Fruit fly (Drosophila melanogaster) whole organism, embryonic: ENCODE results near the gene iav.
A peak's percentile ranks its signal among the peaks of the same experiment; 100 is the strongest.

Source experiments
- Asciz ChIP-seq: fragments of 200-800 bp; sonication (Bioruptor generic); optimal IDR thresholded peaks from 2 replicates; lab custom pipeline; 2017; ENCODE audit warnings: missing biosample characterization, mild to moderate bottlenecking, missing genetic modification characterization, missing genetic modification reagents
- CG10321 ChIP-seq: fragments of 200-800 bp; sonication (Bioruptor generic); IDR thresholded peaks from 2 replicates; pipeline ENCODE4 v1.3.6; 2022; ENCODE audit warnings: missing biosample characterization, missing genetic modification characterization
- CG10431 ChIP-seq: fragments of 200-800 bp; sonication (Bioruptor generic); optimal IDR thresholded peaks from 3 replicates; lab custom pipeline; 2018; ENCODE audit warnings: missing biosample characterization, mild to moderate bottlenecking, missing genetic modification characterization
- CG11398 ChIP-seq: fragments of 200-800 bp; sonication (Bioruptor generic); optimal IDR thresholded peaks from 2 replicates; lab custom pipeline; 2016; ENCODE audit warnings: missing biosample characterization, missing genetic modification characterization
- CG11456 ChIP-seq: fragments of 200-800 bp; sonication (Bioruptor generic); IDR thresholded peaks from 3 replicates; pipeline ENCODE4 v1.3.6; 2022; ENCODE audit warnings: missing biosample characterization, missing genetic modification characterization
- CG12659 ChIP-seq: fragments of 200-800 bp; sonication (Bioruptor generic); optimal IDR thresholded peaks from 3 replicates; lab custom pipeline; 2017; ENCODE audit warnings: mild to moderate bottlenecking, missing biosample characterization, missing genetic modification reagents, missing genetic modification characterization
- CG12942 ChIP-seq: fragments of 200-800 bp; sonication (Bioruptor generic); optimal IDR thresholded peaks from 3 replicates; lab custom pipeline; 2016; ENCODE audit warnings: missing biosample characterization, missing genetic modification characterization
- CG13624 ChIP-seq: fragments of 200-800 bp; sonication (Bioruptor generic); optimal IDR thresholded peaks from 2 replicates; lab custom pipeline; 2016; ENCODE audit warnings: missing biosample characterization, missing genetic modification characterization
- CG14667 ChIP-seq: fragments of 200-800 bp; sonication (Bioruptor generic); IDR thresholded peaks from 2 replicates; pipeline ENCODE4 v1.3.6; 2022; ENCODE audit warnings: missing biosample characterization, missing genetic modification characterization
- CG15011 ChIP-seq: fragments of 200-800 bp; sonication (Bioruptor generic); optimal IDR thresholded peaks from 3 replicates; lab custom pipeline; 2018; ENCODE audit warnings: missing biosample characterization, mild to moderate bottlenecking, missing genetic modification characterization
- CG15269 ChIP-seq: fragments of 200-800 bp; sonication (Bioruptor generic); optimal IDR thresholded peaks from 2 replicates; lab custom pipeline; 2018; ENCODE audit warnings: missing biosample characterization, mild to moderate bottlenecking, missing genetic modification characterization, moderate library complexity
- CG16779 ChIP-seq: fragments of 200-800 bp; sonication (Bioruptor generic); IDR thresholded peaks from 2 replicates; pipeline ENCODE4 v1.3.6; 2022; ENCODE audit warnings: missing biosample characterization, missing genetic modification characterization
- CG18262 ChIP-seq: fragments of 200-800 bp; optimal IDR thresholded peaks from 3 replicates; lab custom pipeline; 2019; ENCODE audit warnings: missing biosample characterization, mild to moderate bottlenecking, missing genetic modification characterization, moderate library complexity
- CG18619 ChIP-seq: fragments of 200-800 bp; sonication (Bioruptor generic); optimal IDR thresholded peaks from 3 replicates; lab custom pipeline; 2017; ENCODE audit warnings: missing biosample characterization, mild to moderate bottlenecking, missing genetic modification characterization
- CG2120 ChIP-seq: fragments of 200-800 bp; sonication (Bioruptor generic); optimal IDR thresholded peaks from 3 replicates; lab custom pipeline; 2016; ENCODE audit warnings: missing biosample characterization, missing genetic modification characterization
- CG2678 ChIP-seq: fragments of 200-800 bp; sonication (Bioruptor generic); optimal IDR thresholded peaks from 3 replicates; lab custom pipeline; 2019; ENCODE audit warnings: missing biosample characterization, mild to moderate bottlenecking, missing genetic modification characterization, moderate library complexity
- CG32532 ChIP-seq: fragments of 200-800 bp; sonication (Bioruptor generic); IDR thresholded peaks from 2 replicates; pipeline ENCODE4 v1.3.6; 2022; ENCODE audit warnings: missing biosample characterization, missing genetic modification characterization
- CG3847 ChIP-seq: fragments of 200-800 bp; sonication (Bioruptor generic); IDR thresholded peaks from 2 replicates; pipeline ENCODE4 v1.3.6; 2022; ENCODE audit warnings: missing biosample characterization, missing genetic modification characterization
- CG6791 ChIP-seq: fragments of 200-800 bp; sonication (Bioruptor generic); IDR thresholded peaks from 3 replicates; pipeline ENCODE4 v1.3.6; 2022; ENCODE audit warnings: missing biosample characterization, missing genetic modification characterization; ENCODE audit not compliant: partially characterized antibody
- CG6813 ChIP-seq: fragments of 200-800 bp; sonication (Bioruptor generic); optimal IDR thresholded peaks from 2 replicates; lab custom pipeline; 2017; ENCODE audit warnings: missing biosample characterization, missing genetic modification characterization, mild to moderate bottlenecking, moderate library complexity, missing genetic modification reagents
- CG8944 ChIP-seq: fragments of 200-800 bp; sonication (Bioruptor generic); optimal IDR thresholded peaks from 3 replicates; lab custom pipeline; 2016; ENCODE audit warnings: missing biosample characterization, missing genetic modification characterization
- CTCF ChIP-seq: fragments of 200-800 bp; sonication (Bioruptor generic); optimal IDR thresholded peaks from 2 replicates; lab custom pipeline; 2017; ENCODE audit warnings: missing biosample characterization, mild to moderate bottlenecking, missing genetic modification characterization, moderate library complexity
- D19A ChIP-seq: fragments of 200-800 bp; optimal IDR thresholded peaks from 3 replicates; lab custom pipeline; 2019; ENCODE audit warnings: missing biosample characterization, mild to moderate bottlenecking, missing genetic modification characterization, moderate library complexity
- D19B ChIP-seq: fragments of 200-800 bp; sonication (Bioruptor generic); optimal IDR thresholded peaks from 2 replicates; lab custom pipeline; 2017; ENCODE audit warnings: missing biosample characterization, mild to moderate bottlenecking, missing genetic modification characterization
- Deaf1 ChIP-seq: fragments of 200-800 bp; optimal IDR thresholded peaks from 3 replicates; lab custom pipeline; 2019; ENCODE audit warnings: missing biosample characterization, mild to moderate bottlenecking, missing genetic modification characterization, moderate library complexity
- Ets65A ChIP-seq: fragments of 200-800 bp; sonication (Bioruptor generic); peaks from one replicate; lab custom pipeline; 2016; ENCODE audit warnings: missing biosample characterization, missing genetic modification characterization
- Hand ChIP-seq: fragments of 200-800 bp; sonication (Bioruptor generic); optimal IDR thresholded peaks from 2 replicates; lab custom pipeline; 2017; ENCODE audit warnings: mild to moderate bottlenecking, missing biosample characterization, missing genetic modification reagents, missing genetic modification characterization
- Hr51 ChIP-seq, 2 experiments: fragments of 200-800 bp; sonication (Bioruptor generic); optimal IDR thresholded peaks; 2 replicates in 1 of 2; 3 replicates in 1 of 2; lab custom pipeline; 2016 to 2018; ENCODE audit warnings: missing biosample characterization in 2 of 2, missing genetic modification characterization in 2 of 2, mild to moderate bottlenecking in 1 of 2, moderate library complexity in 1 of 2
- Med ChIP-seq: fragments of 200-800 bp; sonication (Bioruptor generic); peaks from one replicate; lab custom pipeline; 2016; ENCODE audit warnings: missing biosample characterization, missing genetic modification characterization, mild to moderate bottlenecking, inconsistent platforms, moderate library complexity
- Meics ChIP-seq: fragments of 200-800 bp; sonication (Bioruptor generic); optimal IDR thresholded peaks from 2 replicates; lab custom pipeline; 2017; ENCODE audit warnings: missing biosample characterization, mild to moderate bottlenecking, missing genetic modification characterization
- Myb ChIP-seq: fragments of 200-800 bp; sonication (Bioruptor generic); optimal IDR thresholded peaks from 2 replicates; lab custom pipeline; 2016; ENCODE audit warnings: missing biosample characterization, missing genetic modification characterization
- Nf-YA ChIP-seq: fragments of 200-800 bp; sonication (Bioruptor generic); IDR thresholded peaks from 2 replicates; pipeline ENCODE4 v1.3.6; 2022; ENCODE audit warnings: missing biosample characterization, missing genetic modification characterization
- Nf-YC ChIP-seq: fragments of 200-800 bp; optimal IDR thresholded peaks from 3 replicates; lab custom pipeline; 2019; ENCODE audit warnings: missing biosample characterization, mild to moderate bottlenecking, missing genetic modification characterization, moderate library complexity
- Rfx ChIP-seq: fragments of 200-800 bp; sonication (Bioruptor generic); IDR thresholded peaks from 2 replicates; pipeline ENCODE4 v1.3.6; 2022; ENCODE audit warnings: missing biosample characterization, missing genetic modification characterization
- Spps ChIP-seq: fragments of 200-800 bp; sonication (Bioruptor generic); optimal IDR thresholded peaks from 2 replicates; lab custom pipeline; 2018; ENCODE audit warnings: missing biosample characterization, mild to moderate bottlenecking, missing genetic modification characterization
- Xrp1 ChIP-seq: fragments of 200-800 bp; sonication (Bioruptor generic); IDR thresholded peaks from 2 replicates; pipeline ENCODE4 v1.3.6; 2022; ENCODE audit warnings: missing biosample characterization, missing genetic modification characterization
- aop ChIP-seq: fragments of 200-800 bp; sonication (Bioruptor generic); IDR thresholded peaks from 2 replicates; pipeline ENCODE4 v1.3.6; 2022; ENCODE audit warnings: missing biosample characterization, missing genetic modification characterization
- ato ChIP-seq: fragments of 200-800 bp; sonication (Bioruptor generic); IDR thresholded peaks from 2 replicates; pipeline ENCODE4 v1.3.6; 2022; ENCODE audit warnings: missing biosample characterization, missing genetic modification characterization; ENCODE audit not compliant: partially characterized antibody
- chn ChIP-seq: fragments of 200-800 bp; sonication (Bioruptor generic); optimal IDR thresholded peaks from 2 replicates; lab custom pipeline; 2016; ENCODE audit warnings: missing biosample characterization, missing genetic modification characterization
- ci ChIP-seq: fragments of 200-800 bp; sonication (Bioruptor generic); IDR thresholded peaks from 3 replicates; pipeline ENCODE4 v1.3.6; 2022; ENCODE audit warnings: missing biosample characterization, missing genetic modification characterization
- crc ChIP-seq: fragments of 200-800 bp; sonication (Bioruptor generic); optimal IDR thresholded peaks from 2 replicates; lab custom pipeline; 2016; ENCODE audit warnings: missing biosample characterization, missing genetic modification characterization
- en ChIP-seq: fragments of 200-800 bp; sonication (Bioruptor generic); optimal IDR thresholded peaks from 2 replicates; lab custom pipeline; 2016; ENCODE audit warnings: missing biosample characterization, missing genetic modification characterization
- fd3F ChIP-seq: fragments of 200-800 bp; sonication (Bioruptor generic); optimal IDR thresholded peaks from 2 replicates; lab custom pipeline; 2018; ENCODE audit warnings: missing biosample characterization, mild to moderate bottlenecking, missing genetic modification characterization, moderate library complexity
- gce ChIP-seq: fragments of 200-800 bp; sonication (Bioruptor generic); IDR thresholded peaks from 3 replicates; pipeline ENCODE4 v1.3.6; 2022; ENCODE audit warnings: missing biosample characterization, missing genetic modification characterization
- hb ChIP-seq: fragments of 200-800 bp; sonication (Bioruptor generic); IDR thresholded peaks from 3 replicates; pipeline ENCODE4 v1.3.6; 2022; ENCODE audit warnings: missing biosample characterization, missing genetic modification characterization; ENCODE audit not compliant: partially characterized antibody
- pfk ChIP-seq: fragments of 200-800 bp; sonication (Bioruptor generic); optimal IDR thresholded peaks from 2 replicates; lab custom pipeline; 2018; ENCODE audit warnings: missing biosample characterization, mild to moderate bottlenecking, missing genetic modification characterization, moderate library complexity
- phol ChIP-seq: fragments of 200-800 bp; sonication (Bioruptor generic); optimal IDR thresholded peaks from 3 replicates; lab custom pipeline; 2018; ENCODE audit warnings: missing biosample characterization, mild to moderate bottlenecking, missing genetic modification characterization, moderate library complexity
- repo ChIP-seq: fragments of 200-800 bp; sonication (Bioruptor generic); optimal IDR thresholded peaks from 2 replicates; lab custom pipeline; 2016; ENCODE audit warnings: missing biosample characterization, missing genetic modification characterization
- sim ChIP-seq: fragments of 200-800 bp; sonication (Bioruptor generic); IDR thresholded peaks from 2 replicates; pipeline ENCODE4 v1.3.6; 2022; ENCODE audit warnings: missing biosample characterization, missing genetic modification characterization
- tx ChIP-seq: fragments of 200-800 bp; sonication (Bioruptor generic); optimal IDR thresholded peaks from 2 replicates; lab custom pipeline; 2016; ENCODE audit warnings: missing biosample characterization, missing genetic modification characterization
- yki ChIP-seq: fragments of >200 bp; optimal IDR thresholded peaks from 3 replicates; lab custom pipeline; 2018
- zf30C ChIP-seq: fragments of 200-800 bp; sonication (Bioruptor generic); optimal IDR thresholded peaks from 3 replicates; lab custom pipeline; 2018; ENCODE audit warnings: missing biosample characterization, mild to moderate bottlenecking, missing genetic modification characterization

iav gene

dm6 chrX:6793390-6793789 is 20.4 kb upstream of the iav start (continued):
- no peak for TF ChIP-seq ato (GFP tag; lab: Robert Waterston, UW)
- TF ChIP-seq Hand, result no peak
- peak; percentile 64 for TF ChIP-seq CG12659 (GFP tag; lab: Kevin White, UChicago)
- peak; percentile 69 for TF ChIP-seq Xrp1 (GFP tag; lab: Robert Waterston, UW)
- TF ChIP-seq CG12942 (GFP tag; lab: Kevin White, UChicago), result peak; percentile 69
- TF ChIP-seq Nf-YC (tag; lab: Kevin White, UChicago), result no peak
- TF ChIP-seq CG13624, result peak; percentile 64
- peak; percentile 49; the same call in 1 of the 2 replicates for TF ChIP-seq aop (GFP tag; lab: Robert Waterston, UW)
- no peak for TF ChIP-seq CG10431
- TF ChIP-seq ci, result peak; percentile 87
- peak; percentile 67 for TF ChIP-seq chn
- peak; percentile 37 for TF ChIP-seq en (GFP tag; lab: Kevin White, UChicago)
- no peak for TF ChIP-seq CG10321 (GFP tag; lab: Robert Waterston, UW)
- TF ChIP-seq Rfx (GFP tag; lab: Robert Waterston, UW), result peak; percentile 91
- TF ChIP-seq D19B, result peak; percentile 22
- no peak for TF ChIP-seq D19A
- peak; percentile 81 for TF ChIP-seq CG2678 (tag; lab: Kevin White, UChicago)
- no peak for TF ChIP-seq CG6791 (GFP tag; lab: Robert Waterston, UW)
- peak; percentile 54 for TF ChIP-seq Asciz (GFP tag; lab: Kevin White, UChicago)
- no peak for TF ChIP-seq Spps (tag; lab: Kevin White, UChicago)
- peak; percentile 75; the same call in 2 of the 3 replicates for TF ChIP-seq gce (GFP tag; lab: Robert Waterston, UW)
- peak; percentile 69 for TF ChIP-seq fd3F (GFP tag; lab: Kevin White, UChicago)
- TF ChIP-seq CG8944 (GFP tag; lab: Kevin White, UChicago), result peak; percentile 69
- no peak for TF ChIP-seq hb (GFP tag; lab: Robert Waterston, UW)
- TF ChIP-seq Myb (GFP tag; lab: Kevin White, UChicago), result peak; percentile 61
- TF ChIP-seq repo (GFP tag; lab: Kevin White, UChicago), result peak; percentile 38
- peak; percentile 44 for TF ChIP-seq CG15011 (GFP tag; lab: Kevin White, UChicago)
- peak; percentile 98 for TF ChIP-seq Ets65A
- peak; percentile 94 for TF ChIP-seq Med (GFP tag; lab: Kevin White, UChicago)
- TF ChIP-seq sim (GFP tag; lab: Robert Waterston, UW), result no peak
- peak; percentile 85 for TF ChIP-seq CG2120 (GFP tag; lab: Kevin White, UChicago)
- TF ChIP-seq zf30C (GFP tag; lab: Kevin White, UChicago), result no peak
- peak; percentile 15 to 81 for TF ChIP-seq Hr51 (GFP tag; optimal IDR thresholded peaks at IDR 0.05; lab: Kevin White, UChicago)
- TF ChIP-seq CG11398 (GFP tag; lab: Kevin White, UChicago), result peak; percentile 42
- TF ChIP-seq Nf-YA, result 0 out of 2 replicates have a peak, but pooled peaks have one; percentile 15
- peak; percentile 1 for TF ChIP-seq Deaf1
- TF ChIP-seq, all 482 proteins: peak for 319

dm6 chrX:6794190-6794589 is 19.6 kb upstream of the iav start:
- TF ChIP-seq CG18619 (GFP tag; lab: Kevin White, UChicago) (peak; percentile 81), hb (GFP tag; lab: Robert Waterston, UW) (no peak), Meics (GFP tag; lab: Kevin White, UChicago) (peak; percentile 85), Deaf1 (peak; percentile 39), CG16779 (peak; percentile 87), CG3847 (peak; percentile 83), tx (GFP tag; lab: Kevin White, UChicago) (peak; percentile 57), pfk (GFP tag; lab: Kevin White, UChicago) (no peak), CG11456 (GFP tag; lab: Robert Waterston, UW) (peak; percentile 92), CG14667 (GFP tag; lab: Robert Waterston, UW) (peak; percentile 74), CG15269 (peak; percentile 91), D19A (peak; percentile 60), CTCF (GFP tag; lab: Kevin White, UChicago) (peak; percentile 35), CG8944 (GFP tag; lab: Kevin White, UChicago) (peak; percentile 76), CG32532 (GFP tag; lab: Robert Waterston, UW) (peak; percentile 86), yki (lab: Kevin White, UChicago) (no peak), CG18262 (tag; lab: Kevin White, UChicago) (peak; percentile 70), crc (GFP tag; lab: Kevin White, UChicago) (peak; percentile 75), CG6813 (GFP tag; lab: Kevin White, UChicago) (peak; percentile 82), phol (tag; lab: Kevin White, UChicago) (peak; percentile 75)
